Worm (Caenorhabditis elegans): ENCODE results near the gene T19C3.6.

The T19C3.6 gene

DNA sequence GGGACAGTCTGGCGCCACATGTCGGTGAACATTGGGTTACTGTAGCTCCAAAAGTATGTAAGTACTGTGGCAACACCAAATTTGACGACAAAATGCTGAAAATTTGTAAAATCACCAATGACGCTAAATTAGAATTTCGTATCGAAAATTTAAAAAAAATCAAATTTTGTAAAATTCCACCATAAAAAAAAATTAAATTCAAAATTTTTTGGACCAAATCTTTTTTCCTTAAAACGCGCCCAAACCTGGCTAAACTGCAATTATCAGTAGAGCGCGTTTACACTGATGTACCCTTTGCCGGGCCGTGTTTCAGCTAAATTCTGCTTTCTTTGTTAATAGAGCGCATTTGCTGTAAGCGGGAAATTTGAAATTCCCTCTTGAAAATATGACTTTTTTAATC lies at the start of gene T19C3.6:
Gene T19C3.6, minus strand, starts transcription at position 101 of the 400 bp plus-strand sequence.
- no peak for TF ChIP-seq unc-62 (GFP tag; optimal IDR thresholded peaks at IDR 0.05)

DNA sequence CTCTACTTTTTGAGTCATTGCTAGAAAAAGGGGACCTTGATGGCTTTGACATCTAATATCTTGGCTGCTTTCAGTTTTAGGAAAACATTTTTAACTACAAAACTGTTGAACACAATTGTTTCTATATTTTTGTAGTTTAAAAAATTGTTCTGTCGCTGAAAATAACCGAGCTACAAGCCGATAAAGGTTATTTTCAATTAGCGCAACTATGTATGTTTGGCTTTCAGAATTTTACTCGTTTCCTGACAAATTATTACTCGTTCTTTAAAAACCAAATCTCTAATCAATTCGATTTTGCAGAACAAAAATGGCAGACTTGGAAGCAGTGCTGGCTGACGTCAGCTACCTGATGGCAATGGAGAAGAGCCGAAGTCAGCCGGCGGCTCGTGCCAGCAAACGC lies 44.5 kb upstream of the T19C3.6 start, which contains the start of gene grk-2:
Gene grk-2, plus strand, starts transcription at position 301 of the 400 bp plus-strand sequence.
- no peak for TF ChIP-seq unc-62 (GFP tag; optimal IDR thresholded peaks at IDR 0.05)

DNA sequence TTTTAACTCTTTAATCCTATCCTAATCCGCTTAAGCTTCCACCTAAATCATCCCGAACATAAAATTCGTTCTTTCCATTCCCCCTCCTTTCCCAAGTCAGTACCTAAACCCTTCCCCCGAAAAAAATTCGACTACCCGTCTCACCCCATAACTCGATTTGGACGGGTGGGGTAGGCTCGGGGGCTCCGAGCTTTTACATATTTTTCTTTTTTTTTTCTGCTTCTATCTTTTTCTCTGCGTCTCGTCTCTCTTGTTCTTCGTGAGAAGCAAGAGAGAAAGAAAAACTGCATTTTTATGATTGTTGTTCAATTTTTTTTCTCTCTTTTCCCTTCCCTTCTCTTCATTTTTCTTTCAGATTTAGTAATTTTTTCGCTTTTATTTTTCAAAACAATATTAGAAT lies 44.1 kb upstream of the T19C3.6 start:
- no peak for TF ChIP-seq unc-62 (GFP tag; optimal IDR thresholded peaks at IDR 0.05)

DNA sequence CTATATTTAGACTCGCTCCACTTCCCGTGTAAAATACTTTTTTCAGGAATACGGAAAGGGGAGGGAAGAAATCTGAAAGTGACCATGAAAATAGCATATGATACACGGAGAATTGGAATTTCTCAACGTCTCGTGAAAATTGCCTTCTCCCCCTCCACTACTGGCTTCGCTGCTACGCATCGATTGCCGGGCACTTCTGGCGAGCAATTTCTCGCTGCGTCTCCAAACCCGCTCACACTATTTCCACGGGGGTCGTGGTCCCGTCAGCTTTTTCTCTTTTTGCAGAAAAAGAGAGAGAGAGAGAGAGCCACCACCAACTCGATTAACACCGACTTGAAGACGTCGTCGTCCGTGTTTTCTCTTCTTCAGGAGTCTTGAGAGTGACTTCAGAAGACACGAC lies 39.7 kb upstream of the T19C3.6 start:
- TF ChIP-seq unc-62 (GFP tag; optimal IDR thresholded peaks at IDR 0.05) = no peak

DNA sequence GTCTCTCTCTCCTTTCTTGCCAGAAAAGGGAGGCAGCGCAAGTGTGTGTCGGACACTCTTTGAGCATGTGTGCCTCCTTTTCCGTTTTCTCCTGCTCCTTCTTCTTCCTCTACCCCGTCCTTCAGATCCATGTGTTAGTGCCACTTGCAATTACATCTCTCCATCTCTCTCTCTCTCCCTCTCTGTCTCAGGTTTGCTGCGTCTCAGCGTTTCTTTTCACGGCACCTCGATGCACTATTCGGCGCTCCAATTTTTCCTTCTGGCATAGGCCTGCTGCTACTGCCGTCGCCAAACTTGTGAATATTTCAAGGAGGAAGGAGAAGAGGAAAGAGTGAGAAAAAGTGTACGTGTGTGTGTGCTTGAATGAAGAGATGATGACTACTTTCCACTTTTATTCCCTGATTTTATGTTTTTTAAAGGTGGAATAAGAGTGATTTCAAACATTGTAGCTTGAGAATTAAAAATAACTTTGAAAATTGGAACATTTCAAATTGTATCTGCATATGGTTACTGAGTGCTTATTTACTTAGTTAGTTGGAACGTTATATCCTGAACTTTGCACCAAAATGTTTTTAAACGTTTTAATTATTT lies 37.1 kb upstream of the T19C3.6 start, which contains the start of gene W02B3.3:
Gene W02B3.3, minus strand, starts transcription at position 131 of the 591 bp plus-strand sequence.
- TF ChIP-seq unc-62 (GFP tag; optimal IDR thresholded peaks at IDR 0.05) = no peak

DNA sequence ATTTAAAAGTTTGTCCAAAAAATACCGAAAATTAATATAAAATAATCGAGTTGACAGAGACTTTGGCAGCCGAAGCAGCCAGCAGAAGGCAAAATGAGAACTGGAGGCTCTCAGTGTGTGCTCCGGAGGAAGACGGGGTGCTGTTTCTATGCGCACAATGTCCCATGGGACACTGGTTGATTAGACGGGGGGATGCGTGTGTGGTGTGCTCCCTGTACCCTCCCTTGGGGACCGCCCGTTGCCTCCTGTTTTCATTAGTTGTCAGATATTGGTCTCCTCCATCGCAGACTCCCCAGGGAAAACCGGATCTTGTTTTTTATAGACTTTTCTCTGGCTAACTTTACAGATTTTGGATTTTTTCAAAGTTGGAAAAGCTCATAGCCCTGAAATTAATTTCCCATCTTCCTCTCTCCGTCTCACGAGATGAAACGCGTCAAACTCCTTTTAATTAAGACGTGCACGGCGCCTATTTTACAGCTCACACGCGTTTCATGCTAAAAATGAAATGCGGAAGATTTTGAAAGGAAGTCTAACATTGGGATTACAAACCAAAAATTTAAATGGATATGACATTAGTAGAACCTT lies 33.9 kb upstream of the T19C3.6 start, which contains the start of gene C09F5.3:
Gene C09F5.3, minus strand, starts transcription at position 94 of the 585 bp plus-strand sequence.
- TF ChIP-seq unc-62 (GFP tag; optimal IDR thresholded peaks at IDR 0.05) = no peak

DNA sequence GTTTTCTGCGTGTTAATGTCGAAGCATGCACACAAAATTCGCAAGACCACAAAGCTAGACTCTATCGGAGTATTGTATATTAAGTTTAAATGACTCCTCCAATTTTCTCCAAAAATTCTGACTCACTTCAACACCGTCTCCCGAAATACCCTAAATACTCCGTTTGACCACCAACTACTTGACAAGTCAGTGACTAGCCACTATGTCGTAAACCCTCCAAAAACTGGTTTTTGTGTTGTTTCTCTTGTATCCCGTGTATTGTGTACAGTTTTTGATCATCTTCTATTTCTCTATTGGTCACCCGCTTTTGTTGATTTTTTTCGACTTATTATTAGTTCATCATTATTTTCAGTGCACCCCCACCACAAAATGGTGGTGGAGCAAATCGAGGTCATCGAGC lies 27.0 kb upstream of the T19C3.6 start, which contains the start of gene C09F5.1:
Gene C09F5.1, plus strand, starts transcription at position 353 of the 400 bp plus-strand sequence.
- no peak for TF ChIP-seq unc-62 (GFP tag; optimal IDR thresholded peaks at IDR 0.05)

DNA sequence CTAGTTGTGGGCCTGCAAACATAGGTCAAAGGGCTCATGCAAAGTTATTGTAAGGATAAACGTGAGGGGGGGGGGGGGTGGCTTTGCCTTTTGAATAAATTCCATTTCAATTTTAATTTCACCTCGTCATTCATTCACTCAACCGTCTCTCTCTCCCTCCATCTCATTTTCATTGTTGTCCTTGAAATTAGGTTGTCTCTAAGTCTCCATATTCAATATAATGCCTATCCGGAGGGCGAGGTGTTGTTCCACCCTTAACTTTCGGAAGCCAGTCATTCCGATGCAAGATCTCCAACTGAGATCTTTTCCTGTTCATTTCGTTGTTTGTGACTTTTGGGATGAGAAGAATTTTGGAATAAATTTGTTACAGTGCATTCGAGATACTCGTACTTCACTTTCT lies 25.9 kb upstream of the T19C3.6 start:
- TF ChIP-seq unc-62 (GFP tag; optimal IDR thresholded peaks at IDR 0.05) = no peak

DNA sequence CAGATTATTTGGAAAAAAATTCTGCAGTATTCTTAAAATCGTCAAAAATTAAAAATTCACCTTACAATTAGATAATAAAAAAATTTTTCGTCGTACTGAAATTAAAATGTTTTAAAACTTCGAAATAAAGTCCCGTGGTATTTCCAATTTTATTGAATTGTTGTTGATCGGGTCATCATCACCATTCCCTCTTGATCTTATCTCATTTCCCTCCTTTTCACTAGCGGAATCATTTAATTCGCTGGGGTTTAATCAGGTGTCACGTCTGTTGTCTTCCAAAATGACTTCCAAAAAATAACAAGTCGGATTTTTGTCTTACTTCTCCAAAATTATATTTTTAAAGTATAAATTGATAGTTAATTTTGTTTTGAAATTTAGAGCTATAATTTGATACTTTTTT lies 25.3 kb upstream of the T19C3.6 start:
- no peak for TF ChIP-seq unc-62 (GFP tag; optimal IDR thresholded peaks at IDR 0.05)

DNA sequence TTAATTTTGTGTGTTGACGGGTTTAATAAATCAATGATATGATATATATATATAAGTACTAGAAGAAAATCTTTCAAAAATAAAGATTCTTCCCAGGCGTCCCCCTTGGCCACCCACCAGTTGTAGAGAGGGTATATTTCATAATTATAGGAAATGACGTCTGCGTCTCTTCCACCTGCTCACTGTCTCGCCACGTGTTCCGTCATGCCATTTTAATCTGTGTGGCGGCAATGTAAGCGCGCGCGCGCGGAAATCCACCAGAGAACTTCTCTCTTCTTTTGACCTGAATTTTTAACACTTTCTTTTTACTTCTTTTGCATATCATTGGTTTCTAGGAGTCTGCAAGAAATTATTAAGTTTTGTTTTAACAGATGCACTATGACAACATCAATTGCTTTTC lies 23.0 kb upstream of the T19C3.6 start:
- TF ChIP-seq unc-62 (GFP tag; optimal IDR thresholded peaks at IDR 0.05) = no peak

DNA sequence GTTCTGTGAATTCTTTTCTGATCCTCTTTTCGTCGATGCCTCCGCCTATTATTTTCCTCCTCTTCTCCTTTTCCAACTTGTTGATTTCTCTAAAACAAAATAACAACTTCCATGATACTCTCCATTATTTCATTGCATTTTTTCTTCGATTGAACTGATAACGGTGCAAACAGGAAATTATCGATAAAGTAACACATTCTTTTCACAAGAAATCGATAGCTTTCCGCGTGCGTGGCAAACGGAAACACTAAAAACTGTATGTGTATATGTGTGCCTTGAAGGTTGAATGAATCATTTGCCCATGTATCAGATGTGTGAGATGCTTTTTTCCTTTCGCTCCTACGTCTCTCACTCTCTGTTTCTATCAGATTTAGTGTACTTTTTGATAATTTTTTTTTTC lies 20.3 kb upstream of the T19C3.6 start:
- TF ChIP-seq unc-62 (GFP tag; optimal IDR thresholded peaks at IDR 0.05) = no peak

DNA sequence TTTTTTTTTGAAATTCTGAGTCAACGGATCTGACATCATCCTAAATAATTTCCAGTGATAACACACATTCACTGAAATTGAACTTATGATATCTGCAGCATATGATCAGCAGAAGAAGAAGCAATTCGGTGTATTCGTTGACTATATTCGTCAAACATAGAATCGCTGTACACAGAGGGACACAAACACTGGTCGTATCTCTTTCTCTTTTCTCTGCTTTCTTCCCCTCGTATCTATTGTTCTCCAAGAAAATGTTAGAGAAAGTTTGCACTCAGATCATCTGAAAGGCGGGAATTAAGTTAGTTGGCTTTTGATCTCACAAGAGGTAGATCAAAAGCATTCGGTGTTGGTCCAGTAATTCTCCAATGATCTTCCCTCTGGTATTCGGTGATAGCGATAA lies 19.2 kb upstream of the T19C3.6 start:
- TF ChIP-seq unc-62 (GFP tag; optimal IDR thresholded peaks at IDR 0.05) = no peak

DNA sequence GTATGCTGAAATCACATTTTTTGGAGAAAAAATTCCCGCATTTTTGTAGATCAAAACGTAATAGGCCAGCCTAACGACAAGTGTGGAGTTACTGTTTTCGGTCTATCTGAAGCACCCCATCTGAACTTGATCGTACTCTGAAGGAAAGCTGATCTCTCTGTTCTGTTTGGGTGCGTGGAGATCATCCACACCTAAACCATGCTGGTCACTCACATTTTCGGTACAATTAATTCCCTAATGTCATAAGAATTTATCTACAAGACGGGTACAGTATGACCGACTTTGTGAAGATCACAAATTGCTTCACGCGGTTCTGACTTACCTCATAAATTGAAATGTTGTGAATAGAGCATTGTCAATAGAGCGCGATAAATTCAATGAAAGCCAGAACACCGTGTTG lies 18.6 kb upstream of the T19C3.6 start:
- no peak for TF ChIP-seq unc-62 (GFP tag; optimal IDR thresholded peaks at IDR 0.05)

DNA sequence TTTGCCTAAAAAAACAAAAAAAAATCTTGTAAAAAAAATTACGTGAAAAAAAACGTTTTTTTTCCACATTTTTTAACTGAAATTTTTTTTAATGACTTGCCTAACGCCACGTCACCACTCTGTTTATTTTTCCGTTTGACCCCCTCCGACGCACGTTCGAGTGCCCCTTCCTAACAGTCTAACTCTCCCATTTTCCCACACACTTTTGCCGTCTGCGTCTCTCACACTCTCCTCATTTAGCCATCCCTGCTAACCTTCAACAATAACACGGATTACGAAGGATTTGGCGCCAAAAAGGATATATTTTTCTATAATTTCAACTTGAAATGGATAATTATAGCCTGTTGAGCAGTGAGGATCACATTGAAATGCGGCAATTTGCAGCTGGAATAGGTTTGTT lies 15.9 kb upstream of the T19C3.6 start:
- no peak for TF ChIP-seq unc-62 (GFP tag; optimal IDR thresholded peaks at IDR 0.05)

DNA sequence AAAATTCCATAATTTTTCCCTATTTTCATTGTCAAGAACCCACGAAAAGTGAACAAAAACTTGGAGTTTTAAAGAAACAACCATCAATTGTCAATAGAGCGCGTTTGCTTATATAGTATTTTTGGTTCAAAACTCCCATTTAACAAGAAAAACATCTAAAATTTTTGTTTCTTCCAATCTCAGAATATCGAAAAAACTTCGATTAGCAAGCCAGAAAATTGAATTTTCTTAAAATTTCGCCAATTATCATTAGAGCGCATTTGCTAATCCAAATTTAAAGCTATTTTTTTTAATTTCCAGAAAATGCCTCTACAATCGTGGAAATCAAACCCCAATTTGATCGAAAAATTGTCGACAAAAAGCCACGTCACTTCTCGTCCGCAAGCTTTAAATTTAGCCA lies 15.1 kb upstream of the T19C3.6 start, which contains the start of gene orai-1:
Gene orai-1, plus strand, starts transcription at position 301 of the 400 bp plus-strand sequence.
- no peak for TF ChIP-seq unc-62 (GFP tag; optimal IDR thresholded peaks at IDR 0.05)

DNA sequence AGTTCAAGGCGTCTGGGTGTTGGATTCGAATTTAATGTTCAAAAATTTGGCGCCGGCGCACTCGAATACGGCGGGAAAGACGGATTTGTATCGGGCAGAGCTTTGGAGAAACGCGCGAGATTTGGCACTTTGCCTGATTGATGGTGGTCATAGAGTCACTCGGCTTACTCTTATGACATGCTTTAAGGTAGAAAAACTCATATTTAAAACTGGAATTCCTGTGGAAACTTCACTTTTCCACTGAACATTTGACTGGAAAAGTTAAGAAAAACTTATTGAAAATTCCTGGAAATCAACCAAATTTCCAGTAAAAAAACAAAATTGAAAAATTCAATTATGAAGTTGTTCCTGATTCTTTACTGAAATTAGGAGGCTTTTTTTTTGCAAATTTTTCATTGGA lies 13.3 kb upstream of the T19C3.6 start:
- no peak for TF ChIP-seq unc-62 (GFP tag; optimal IDR thresholded peaks at IDR 0.05)

DNA sequence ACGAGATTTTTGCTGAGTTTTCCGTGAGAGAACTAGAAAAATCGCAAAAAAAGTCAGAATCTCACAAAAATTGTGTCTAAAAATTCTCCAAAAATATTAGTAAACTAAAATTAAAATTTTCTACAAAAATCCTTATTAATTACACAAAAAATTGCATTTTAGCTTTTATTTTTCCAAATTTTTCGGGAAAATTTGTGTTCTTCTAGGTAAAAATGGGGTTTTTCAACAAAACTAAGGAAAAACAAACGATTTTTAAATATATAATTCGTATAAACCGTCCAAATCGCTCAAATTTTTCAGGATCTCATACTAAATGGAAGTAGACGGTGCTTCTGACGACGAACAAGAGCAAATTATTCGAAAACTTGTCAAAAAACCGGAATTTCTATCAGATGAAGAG lies 10.4 kb upstream of the T19C3.6 start, which contains the start of gene W06E11.1:
Gene W06E11.1, plus strand, starts transcription at position 301 of the 400 bp plus-strand sequence.
- no peak for TF ChIP-seq unc-62 (GFP tag; optimal IDR thresholded peaks at IDR 0.05)
